Fruit fly (Drosophila melanogaster): Measurements from ENCODE around the gene ecd.

Gene ecd

dm6 chr3L:2273392-2273791 is 7.7 kb upstream of the ecd start:
- TF ChIP-seq achi (GFP tag; optimal IDR thresholded peaks at IDR 0.05) = no peak
- TF ChIP-seq svp (GFP tag) = peak; percentile 47

dm6 chr3L:2272669-2273068 is 7.0 kb upstream of the ecd start, which contains the start of gene yellow-g:
yellow-g (minus strand) TSS chr3L:2272769.
- TF ChIP-seq CG34406 (GFP tag; optimal IDR thresholded peaks at IDR 0.05) (no peak), net (GFP tag; optimal IDR thresholded peaks at IDR 0.05) (no peak), lz (GFP tag; optimal IDR thresholded peaks at IDR 0.05) (no peak), CG6163 (GFP tag; IDR thresholded peaks at IDR 0.05) (no peak), CG10669 (GFP tag; optimal IDR thresholded peaks at IDR 0.05) (no peak), Hr38 (GFP tag; optimal IDR thresholded peaks at IDR 0.05) (no peak), esn (GFP tag; optimal IDR thresholded peaks at IDR 0.05) (no peak), dsx (GFP tag; optimal IDR thresholded peaks at IDR 0.05; ENCODE audit: poor library complexity, severe bottlenecking) (no peak), CG32006 (GFP tag; optimal IDR thresholded peaks at IDR 0.05) (no peak), svp (GFP tag) (no peak), CG8119 (GFP tag; IDR thresholded peaks at IDR 0.05) (no peak), cyc (GFP tag; optimal IDR thresholded peaks at IDR 0.05) (no peak), topi (GFP tag; optimal IDR thresholded peaks at IDR 0.05) (no peak), fd59A (GFP tag; optimal IDR thresholded peaks at IDR 0.05) (no peak), dac (GFP tag; optimal IDR thresholded peaks at IDR 0.05) (no peak), CG3919 (GFP tag; optimal IDR thresholded peaks at IDR 0.05) (no peak), vri (GFP tag; optimal IDR thresholded peaks at IDR 0.05) (no peak), Blimp-1 (GFP tag; optimal IDR thresholded peaks at IDR 0.05) (no peak), ss (GFP tag; optimal IDR thresholded peaks at IDR 0.05) (no peak), Lpt (GFP tag; optimal IDR thresholded peaks at IDR 0.05) (no peak)

- TF ChIP-seq Blimp-1 (GFP tag; optimal IDR thresholded peaks at IDR 0.05) = no peak
- no peak for TF ChIP-seq CG10631 (GFP tag; optimal IDR thresholded peaks at IDR 0.05)
- TF ChIP-seq CG8632 (GFP tag; optimal IDR thresholded peaks at IDR 0.05) = no peak
These were observed 2.9 kb upstream of the ecd start, which contains the start of gene CG32302 for dm6 chr3L:2268525-2268924. CG32302 (plus strand) TSS chr3L:2268825.

dm6 chr3L:2267558-2267957 is 1.9 kb upstream of the ecd start, which contains the start of gene obst-I:
obst-I (plus strand) TSS chr3L:2267858.
- TF ChIP-seq dsx (GFP tag; optimal IDR thresholded peaks at IDR 0.05; ENCODE audit: poor library complexity, severe bottlenecking) (no peak), CG11294 (GFP tag; IDR thresholded peaks at IDR 0.05) (no peak), vri (GFP tag; optimal IDR thresholded peaks at IDR 0.05) (no peak), CG16779 (tag; optimal IDR thresholded peaks at IDR 0.05) (no peak), Blimp-1 (GFP tag; optimal IDR thresholded peaks at IDR 0.05) (no peak), lz (GFP tag; optimal IDR thresholded peaks at IDR 0.05) (no peak), Eip93F (GFP tag; optimal IDR thresholded peaks at IDR 0.05) (no peak), net (GFP tag; optimal IDR thresholded peaks at IDR 0.05) (no peak), CG6808 (GFP tag; optimal IDR thresholded peaks at IDR 0.05) (no peak), Lpt (GFP tag; optimal IDR thresholded peaks at IDR 0.05) (no peak)

dm6 chr3L:2262515-2262944 is 3.1 kb downstream of the ecd start, which contains the start of the genes oxt and CG13807:
oxt (minus strand) TSS chr3L:2262664.
CG13807 (plus strand) TSS chr3L:2262919.
- TF ChIP-seq spab (GFP tag; optimal IDR thresholded peaks at IDR 0.05) = peak; percentile 59
- TF ChIP-seq CG1621 (tag; optimal IDR thresholded peaks at IDR 0.05) = peak; percentile 81
- TF ChIP-seq CG31627 (GFP tag; optimal IDR thresholded peaks at IDR 0.05) = peak; percentile 81
- peak; percentile 72 for TF ChIP-seq CG7368 (GFP tag; optimal IDR thresholded peaks at IDR 0.05)
- peak; percentile 76 for TF ChIP-seq CG10669 (GFP tag; optimal IDR thresholded peaks at IDR 0.05)
- TF ChIP-seq CG11902 (GFP tag; optimal IDR thresholded peaks at IDR 0.05) = peak; percentile 77
- peak; percentile 87 for TF ChIP-seq achi (GFP tag; optimal IDR thresholded peaks at IDR 0.05)
- peak; percentile 87 for TF ChIP-seq esn (GFP tag; optimal IDR thresholded peaks at IDR 0.05)
- TF ChIP-seq CG3032 (tag; optimal IDR thresholded peaks at IDR 0.05) = peak; percentile 91
- peak; percentile 78 for TF ChIP-seq Ets96B (tag; optimal IDR thresholded peaks at IDR 0.05)
- TF ChIP-seq cyc (GFP tag; optimal IDR thresholded peaks at IDR 0.05) = peak; percentile 84
- peak; percentile 81 for TF ChIP-seq Met (GFP tag; optimal IDR thresholded peaks at IDR 0.05)
- peak; percentile 93 for TF ChIP-seq svp (GFP tag)
- peak; percentile 87 for TF ChIP-seq pdm3 (GFP tag; optimal IDR thresholded peaks at IDR 0.05)
- peak; percentile 87 for TF ChIP-seq CG3919 (GFP tag; optimal IDR thresholded peaks at IDR 0.05)
- TF ChIP-seq Sox14 (GFP tag; optimal IDR thresholded peaks at IDR 0.05) = peak; percentile 85
- peak; percentile 80 for TF ChIP-seq Hr39 (GFP tag; optimal IDR thresholded peaks at IDR 0.05)
- no peak for TF ChIP-seq vri (GFP tag; optimal IDR thresholded peaks at IDR 0.05)
- TF ChIP-seq CG11294 (GFP tag; IDR thresholded peaks at IDR 0.05) = peak; percentile 84
- peak; percentile 34 for TF ChIP-seq CG9139 (GFP tag; optimal IDR thresholded peaks at IDR 0.05)
- peak; percentile 86 for TF ChIP-seq Gug (GFP tag; IDR thresholded peaks at IDR 0.05)
- TF ChIP-seq CG32006 (GFP tag; optimal IDR thresholded peaks at IDR 0.05) = peak; percentile 89
- TF ChIP-seq fd59A (GFP tag; optimal IDR thresholded peaks at IDR 0.05) = peak; percentile 76
- TF ChIP-seq Sox102F (GFP tag; optimal IDR thresholded peaks at IDR 0.05) = peak; percentile 83
- TF ChIP-seq acj6 (GFP tag; optimal IDR thresholded peaks at IDR 0.05) = peak; percentile 89
- peak; percentile 83 for TF ChIP-seq CG8119 (GFP tag; IDR thresholded peaks at IDR 0.05)
- peak; percentile 81 for TF ChIP-seq CG8632 (GFP tag; optimal IDR thresholded peaks at IDR 0.05)
